Worm (Caenorhabditis elegans) whole organism, late embryonic: ENCODE data around the gene C15C8.5.

ENCODE experiments used
- C08G9.2 ChIP-seq: sonication (generic microtip); optimal IDR thresholded peaks from 2 replicates; lab custom pipeline; 2016; ENCODE audit warnings: mild to moderate bottlenecking, missing genetic modification characterization, moderate library complexity, missing compliant biosample characterization
- K09A11.1 ChIP-seq: sonication (generic microtip); optimal IDR thresholded peaks from 2 replicates; lab custom pipeline; 2017; ENCODE audit warnings: antibody characterized with exemption, mild to moderate bottlenecking, missing genetic modification characterization, missing compliant biosample characterization; ENCODE audit not compliant: insufficient read depth
- Y22D7AL.16 ChIP-seq: sonication (generic microtip); optimal IDR thresholded peaks from 2 replicates; lab custom pipeline; 2016; ENCODE audit warnings: missing genetic modification characterization, missing compliant biosample characterization
- ahr-1 ChIP-seq: sonication (generic microtip); optimal IDR thresholded peaks from 2 replicates; lab custom pipeline; 2016; ENCODE audit warnings: missing genetic modification characterization, missing compliant biosample characterization
- ceh-14 ChIP-seq: sonication (generic microtip); optimal IDR thresholded peaks from 2 replicates; lab custom pipeline; 2016; ENCODE audit warnings: missing genotype, missing genetic modification characterization, missing compliant biosample characterization
- ceh-18 ChIP-seq: sonication (generic microtip); optimal IDR thresholded peaks from 2 replicates; lab custom pipeline; 2016; ENCODE audit warnings: missing genetic modification characterization, missing compliant biosample characterization
- ceh-19 ChIP-seq: fragments of 200-800 bp; sonication (Bioruptor generic); optimal IDR thresholded peaks from 2 replicates; lab custom pipeline; 2018; ENCODE audit warnings: mild to moderate bottlenecking, missing genetic modification characterization, missing compliant biosample characterization
- ceh-2 ChIP-seq: sonication (generic microtip); optimal IDR thresholded peaks from 2 replicates; lab custom pipeline; 2016; ENCODE audit warnings: missing genotype, missing genetic modification characterization, missing compliant biosample characterization
- ceh-24 ChIP-seq: sonication (generic microtip); optimal IDR thresholded peaks from 2 replicates; lab custom pipeline; 2016; ENCODE audit warnings: mild to moderate bottlenecking, missing genetic modification characterization, missing compliant biosample characterization
- ceh-31 ChIP-seq: sonication (generic microtip); optimal IDR thresholded peaks from 2 replicates; lab custom pipeline; 2016; ENCODE audit warnings: missing genetic modification characterization, missing compliant biosample characterization
- ceh-48 ChIP-seq: sonication (generic microtip); optimal IDR thresholded peaks from 2 replicates; lab custom pipeline; 2016; ENCODE audit warnings: missing genetic modification characterization, inconsistent platforms, missing compliant biosample characterization
- che-1 ChIP-seq: sonication (generic microtip); optimal IDR thresholded peaks from 2 replicates; lab custom pipeline; 2016; ENCODE audit warnings: mild to moderate bottlenecking, missing genetic modification characterization, missing compliant biosample characterization
- dmd-4 ChIP-seq: sonication (generic microtip); optimal IDR thresholded peaks from 2 replicates; lab custom pipeline; 2016; ENCODE audit warnings: borderline replicate concordance, missing genetic modification characterization, missing compliant biosample characterization
- dve-1 ChIP-seq: sonication (generic microtip); optimal IDR thresholded peaks from 2 replicates; lab custom pipeline; 2017; ENCODE audit warnings: antibody characterized with exemption, mild to moderate bottlenecking, missing genetic modification characterization, missing compliant biosample characterization
- elt-2 ChIP-seq: sonication (generic microtip); optimal IDR thresholded peaks from 2 replicates; lab custom pipeline; 2016; ENCODE audit warnings: missing genetic modification reagents, missing genetic modification characterization, missing compliant biosample characterization
- elt-4 ChIP-seq: sonication (generic microtip); optimal IDR thresholded peaks from 2 replicates; lab custom pipeline; 2016; ENCODE audit warnings: missing genetic modification characterization, missing compliant biosample characterization
- ets-4 ChIP-seq: sonication (generic microtip); optimal IDR thresholded peaks from 2 replicates; lab custom pipeline; 2016; ENCODE audit warnings: missing genetic modification characterization, missing compliant biosample characterization
- eyg-1 ChIP-seq: sonication (generic microtip); optimal IDR thresholded peaks from 2 replicates; lab custom pipeline; 2016; ENCODE audit warnings: missing genotype, missing genetic modification characterization, missing compliant biosample characterization
- fax-1 ChIP-seq: sonication (generic microtip); optimal IDR thresholded peaks from 2 replicates; lab custom pipeline; 2016; ENCODE audit warnings: missing genotype, missing genetic modification characterization, missing compliant biosample characterization
- fkh-10 ChIP-seq: fragments of 150-350 bp; optimal IDR thresholded peaks from 2 replicates; lab custom pipeline; 2014; ENCODE audit warnings: missing biosample characterization, missing genetic modification reagents, missing genetic modification characterization
- fkh-6 ChIP-seq: sonication (generic microtip); optimal IDR thresholded peaks from 2 replicates; lab custom pipeline; 2016; ENCODE audit warnings: missing genetic modification characterization, missing compliant biosample characterization
- hlh-13 ChIP-seq: fragments of 200-800 bp; sonication (Bioruptor generic); optimal IDR thresholded peaks from 2 replicates; lab custom pipeline; 2018; ENCODE audit warnings: mild to moderate bottlenecking, missing genetic modification characterization, missing compliant biosample characterization
- hlh-30 ChIP-seq: sonication (generic microtip); optimal IDR thresholded peaks from 2 replicates; lab custom pipeline; 2017; ENCODE audit warnings: antibody characterized with exemption, missing genetic modification characterization, missing compliant biosample characterization; ENCODE audit not compliant: insufficient read depth
- hlh-6 ChIP-seq: sonication (generic microtip); optimal IDR thresholded peaks from 2 replicates; lab custom pipeline; 2016; ENCODE audit warnings: missing genotype, missing genetic modification characterization, missing compliant biosample characterization
- madf-2 ChIP-seq: sonication (generic microtip); optimal IDR thresholded peaks from 2 replicates; lab custom pipeline; 2017; ENCODE audit warnings: missing genetic modification characterization, missing compliant biosample characterization
- nfya-1 ChIP-seq: sonication (generic microtip); optimal IDR thresholded peaks from 2 replicates; lab custom pipeline; 2017; ENCODE audit warnings: missing genetic modification characterization, mild to moderate bottlenecking, missing compliant biosample characterization, antibody characterized with exemption, moderate library complexity
- nhr-232 ChIP-seq: sonication (generic microtip); optimal IDR thresholded peaks from 2 replicates; lab custom pipeline; 2016; ENCODE audit warnings: missing genetic modification characterization, missing compliant biosample characterization
- odd-2 ChIP-seq: sonication (generic microtip); optimal IDR thresholded peaks from 2 replicates; lab custom pipeline; 2017; ENCODE audit warnings: antibody characterized with exemption, mild to moderate bottlenecking, missing genetic modification characterization, missing compliant biosample characterization
- sox-4 ChIP-seq: sonication (generic microtip); optimal IDR thresholded peaks from 2 replicates; lab custom pipeline; 2017; ENCODE audit warnings: mild to moderate bottlenecking, missing genetic modification characterization, inconsistent platforms, missing compliant biosample characterization
- syd-9 ChIP-seq: sonication (generic microtip); optimal IDR thresholded peaks from 2 replicates; lab custom pipeline; 2016; ENCODE audit warnings: mild to moderate bottlenecking, missing genetic modification characterization, moderate library complexity, missing compliant biosample characterization
- ttx-3 ChIP-seq: sonication (generic microtip); optimal IDR thresholded peaks from 2 replicates; lab custom pipeline; 2016; ENCODE audit warnings: missing genetic modification reagents, missing genetic modification characterization, missing compliant biosample characterization
- unc-3 ChIP-seq, 2 experiments: fragments of 200-800 bp in 1 of 2; sonication (Bioruptor generic) in 1 of 2; sonication (generic microtip) in 1 of 2; conservative IDR thresholded peaks in 1 of 2; optimal IDR thresholded peaks in 1 of 2; 2 replicates each; pipeline versions ENCODE4 v1.3.6 to Lab custom; 2016 to 2022; ENCODE audit warnings: missing compliant biosample characterization in 2 of 2, missing genetic modification characterization in 2 of 2, missing genetic modification reagents in 1 of 2
- unc-86 ChIP-seq: sonication (generic microtip); optimal IDR thresholded peaks from 2 replicates; lab custom pipeline; 2016; ENCODE audit warnings: missing genetic modification characterization, missing compliant biosample characterization
- zip-5 ChIP-seq: sonication (generic microtip); optimal IDR thresholded peaks from 2 replicates; lab custom pipeline; 2016; ENCODE audit warnings: missing genetic modification characterization, missing compliant biosample characterization
- ztf-16 ChIP-seq: sonication (generic microtip); optimal IDR thresholded peaks from 2 replicates; lab custom pipeline; 2017; ENCODE audit warnings: missing genetic modification characterization, missing compliant biosample characterization

The C15C8.5 gene

ce11 chrV:12711999-12712398, 35.8 kb upstream of the C15C8.5 start, which contains the start of gene R11D1.3:
Gene R11D1.3 (minus strand): TSS chrV:12712099.
- TF ChIP-seq syd-9: no peak
- TF ChIP-seq nhr-232 (tag; lab: Kevin White, UChicago): no peak
- no peak for TF ChIP-seq ets-4
- TF ChIP-seq elt-2 (tag; lab: Kevin White, UChicago): no peak
- no peak for TF ChIP-seq K09A11.1
- TF ChIP-seq eyg-1 (tag; lab: Kevin White, UChicago): no peak
- no peak for TF ChIP-seq hlh-13
- no peak for TF ChIP-seq C08G9.2 (tag; lab: Kevin White, UChicago)
- TF ChIP-seq Y22D7AL.16 (tag; lab: Kevin White, UChicago): no peak
- TF ChIP-seq zip-5 (tag; lab: Kevin White, UChicago): no peak
- TF ChIP-seq sox-4 (tag; lab: Kevin White, UChicago): no peak
- TF ChIP-seq nfya-1 (tag; lab: Kevin White, UChicago): no peak
- no peak for TF ChIP-seq ceh-19 (GFP tag; lab: Kevin White, UChicago)
- no peak for TF ChIP-seq fkh-10 (GFP tag; lab: Kevin White, UChicago)

- TF ChIP-seq ttx-3 (tag; lab: Kevin White, UChicago): no peak
- TF ChIP-seq nfya-1 (tag; lab: Kevin White, UChicago): no peak
- no peak for TF ChIP-seq fax-1 (tag; lab: Kevin White, UChicago)
- TF ChIP-seq hlh-6 (tag; lab: Kevin White, UChicago): no peak
- no peak for TF ChIP-seq ets-4
- TF ChIP-seq ceh-19 (GFP tag; lab: Kevin White, UChicago): no peak
- no peak for TF ChIP-seq unc-3 (GFP tag; conservative IDR thresholded peaks at IDR 0.05; lab: Robert Waterston, UW)
- no peak for TF ChIP-seq unc-3 (tag; optimal IDR thresholded peaks at IDR 0.05; lab: Kevin White, UChicago)
- no peak for TF ChIP-seq hlh-13
- no peak for TF ChIP-seq elt-4 (tag; lab: Kevin White, UChicago)
- TF ChIP-seq odd-2 (tag; lab: Kevin White, UChicago): no peak
- no peak for TF ChIP-seq che-1 (tag; lab: Kevin White, UChicago)
- TF ChIP-seq fkh-6: no peak
- no peak for TF ChIP-seq madf-2 (tag; lab: Kevin White, UChicago)
- TF ChIP-seq unc-86 (tag; lab: Kevin White, UChicago): no peak
- TF ChIP-seq ztf-16 (tag; lab: Kevin White, UChicago): no peak
- no peak for TF ChIP-seq ceh-24
- TF ChIP-seq ahr-1 (tag; lab: Kevin White, UChicago): no peak
- no peak for TF ChIP-seq hlh-30 (tag; lab: Kevin White, UChicago)
- TF ChIP-seq elt-2 (tag; lab: Kevin White, UChicago): no peak
These were observed 33.7 kb upstream of the C15C8.5 start, which contains the start of gene R11D1.4 for ce11 chrV:12714120-12714519. Gene R11D1.4 (minus strand): TSS chrV:12714220.

ce11 chrV:12716447-12716846, 31.4 kb upstream of the C15C8.5 start, which contains the start of gene str-178:
Gene str-178 (minus strand): TSS chrV:12716547.
- TF ChIP-seq dve-1: no peak
- no peak for TF ChIP-seq ceh-14 (tag; lab: Kevin White, UChicago)

DNA sequence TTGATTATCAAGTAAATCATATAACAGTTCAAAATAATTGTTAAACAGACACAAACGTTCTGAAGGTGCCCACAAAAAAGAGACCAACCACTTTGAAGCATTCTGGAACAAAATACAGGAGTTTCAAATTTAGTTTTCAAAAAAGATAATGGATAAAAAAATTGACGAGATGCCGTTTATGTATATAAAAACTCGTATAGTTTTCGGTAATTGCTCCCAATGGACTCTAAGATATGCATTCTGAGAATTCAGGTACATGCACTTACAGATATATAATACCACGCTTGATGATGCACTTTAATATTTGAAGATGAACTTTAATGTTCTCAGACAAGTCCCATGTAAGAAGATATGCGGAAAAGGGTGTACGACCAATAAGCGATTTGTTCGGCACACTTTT, 29.2 kb upstream of the C15C8.5 start, which contains the start of gene str-181:
Gene str-181, minus strand, starts transcription at position 101 of the 400 bp plus-strand sequence.
- TF ChIP-seq unc-3 (GFP tag; conservative IDR thresholded peaks at IDR 0.05; lab: Robert Waterston, UW): no peak
- no peak for TF ChIP-seq unc-3 (tag; optimal IDR thresholded peaks at IDR 0.05; lab: Kevin White, UChicago)
- TF ChIP-seq ceh-18 (tag; lab: Kevin White, UChicago): no peak
- no peak for TF ChIP-seq hlh-30 (tag; lab: Kevin White, UChicago)
- TF ChIP-seq ceh-48 (tag; lab: Kevin White, UChicago): no peak
- no peak for TF ChIP-seq dmd-4 (tag; lab: Kevin White, UChicago)
- no peak for TF ChIP-seq ceh-2 (tag; lab: Kevin White, UChicago)
- no peak for TF ChIP-seq ceh-31 (tag; lab: Kevin White, UChicago)
- no peak for TF ChIP-seq Y22D7AL.16 (tag; lab: Kevin White, UChicago)
- TF ChIP-seq eyg-1 (tag; lab: Kevin White, UChicago): no peak
- no peak for TF ChIP-seq syd-9
